Fruit fly (Drosophila melanogaster) ovary, adult (tissue): ENCODE results near the gene CkIIalpha-i3.

Source experiments
- CG17801 ChIP-seq: fragments of 200-800 bp; optimal IDR thresholded peaks from 2 replicates; lab custom pipeline; 2019; ENCODE audit warnings: missing biosample characterization, mild to moderate bottlenecking, missing genetic modification characterization, moderate library complexity; ENCODE audit not compliant: partially characterized antibody

Gene CkIIalpha-i3

dm6 chr3L:718378-718777 lies 8.0 kb upstream of the CkIIalpha-i3 start:
- TF ChIP-seq CG17801 (GFP tag; lab: Kevin White, UChicago) = no peak

dm6 chr3L:716078-716477 lies 5.7 kb upstream of the CkIIalpha-i3 start:
- no peak for TF ChIP-seq CG17801 (GFP tag; lab: Kevin White, UChicago)

dm6 chr3L:711839-712553 lies 1.6 kb upstream of the CkIIalpha-i3 start, which contains the start of gene CG13896:
TSS of gene CG13896 (minus strand) at chr3L:711850.
- peak; percentile 65 for TF ChIP-seq CG17801 (GFP tag; lab: Kevin White, UChicago)

dm6 chr3L:709882-710281 lies 525 bp downstream of the CkIIalpha-i3 start:
- TF ChIP-seq CG17801 (GFP tag; lab: Kevin White, UChicago) = no peak

- no peak for TF ChIP-seq CG17801 (GFP tag; lab: Kevin White, UChicago)
Measured at dm6 chr3L:707992-708489, 2.4 kb downstream of the CkIIalpha-i3 start, which contains the start of gene CG13895. TSS of gene CG13895 (minus strand) at chr3L:708205.

dm6 chr3L:704661-705543 lies 5.5 kb downstream of the CkIIalpha-i3 start:
- TF ChIP-seq CG17801 (GFP tag; lab: Kevin White, UChicago) = no peak

dm6 chr3L:703160-703793 lies 7.1 kb downstream of the CkIIalpha-i3 start:
- TF ChIP-seq CG17801 (GFP tag; lab: Kevin White, UChicago) = no peak

dm6 chr3L:701798-702635 lies 8.4 kb downstream of the CkIIalpha-i3 start:
- TF ChIP-seq CG17801 (GFP tag; lab: Kevin White, UChicago) = no peak

- no peak for TF ChIP-seq CG17801 (GFP tag; lab: Kevin White, UChicago)
Measured at dm6 chr3L:700160-700917, 10.1 kb downstream of the CkIIalpha-i3 start.

- TF ChIP-seq CG17801 (GFP tag; lab: Kevin White, UChicago) = no peak
Measured at dm6 chr3L:699368-700150, 10.8 kb downstream of the CkIIalpha-i3 start.

dm6 chr3L:698748-699367 lies 11.5 kb downstream of the CkIIalpha-i3 start, which contains the start of gene CG13894:
TSS of gene CG13894 (minus strand) at chr3L:699144.
- no peak for TF ChIP-seq CG17801 (GFP tag; lab: Kevin White, UChicago)

- TF ChIP-seq CG17801 (GFP tag; lab: Kevin White, UChicago) = no peak
Measured at dm6 chr3L:697724-698123, 12.7 kb downstream of the CkIIalpha-i3 start.
